Worm (Caenorhabditis elegans) whole organism, L1 larva: ENCODE measurements around the gene nphp-4.

Source experiments
- C04F5.9 ChIP-seq: sonication (generic microtip); optimal IDR thresholded peaks from 2 replicates; lab custom pipeline; 2016; ENCODE audit warnings: missing genetic modification characterization, missing compliant biosample characterization
- C34B4.2 ChIP-seq: sonication (generic microtip); optimal IDR thresholded peaks from 2 replicates; lab custom pipeline; 2017; ENCODE audit warnings: mild to moderate bottlenecking, missing genetic modification characterization, missing compliant biosample characterization
- F16B12.6 ChIP-seq: fragments of 150-350 bp; optimal IDR thresholded peaks from 2 replicates; lab custom pipeline; 2014; ENCODE audit warnings: missing biosample characterization, missing genetic modification characterization
- alr-1 ChIP-seq: fragments of 200-800 bp; sonication (Bioruptor generic); optimal IDR thresholded peaks from 2 replicates; lab custom pipeline; 2018; ENCODE audit warnings: borderline replicate concordance, mild to moderate bottlenecking, missing genetic modification characterization, missing compliant biosample characterization
- blmp-1 ChIP-seq: fragments of 150-350 bp; optimal IDR thresholded peaks from 2 replicates; lab custom pipeline; 2014; ENCODE audit warnings: missing biosample characterization, missing genetic modification characterization
- ceh-63 ChIP-seq: fragments of 200-800 bp; sonication (Bioruptor generic); optimal IDR thresholded peaks from 2 replicates; lab custom pipeline; 2018; ENCODE audit warnings: mild to moderate bottlenecking, missing genetic modification characterization, missing compliant biosample characterization
- ceh-8 ChIP-seq: fragments of 200-800 bp; sonication (Bioruptor generic); optimal IDR thresholded peaks from 2 replicates; lab custom pipeline; 2018; ENCODE audit warnings: mild to moderate bottlenecking, missing genetic modification characterization, moderate library complexity, missing compliant biosample characterization
- ceh-82 ChIP-seq, 3 experiments: fragments of 150-350 bp in 1 of 3; sonication (generic microtip) in 2 of 3; optimal IDR thresholded peaks; 2 replicates each; lab custom pipeline; 2014 to 2017; ENCODE audit warnings: missing biosample characterization in 3 of 3, missing genetic modification characterization in 3 of 3
- ceh-88 ChIP-seq: fragments of 200-800 bp; sonication (Bioruptor generic); IDR thresholded peaks from 2 replicates; pipeline ENCODE4 v1.3.6; 2022; ENCODE audit warnings: missing genetic modification characterization, missing compliant biosample characterization
- ces-1 ChIP-seq: fragments of 150-350 bp; optimal IDR thresholded peaks from 2 replicates; lab custom pipeline; 2014; ENCODE audit warnings: missing biosample characterization, missing genetic modification reagents, missing genetic modification characterization
- dpl-1 ChIP-seq, 3 experiments: fragments of 150-350 bp in 2 of 3; sonication (generic microtip) in 1 of 3; optimal IDR thresholded peaks; 2 replicates each; lab custom pipeline; 2014 to 2017; ENCODE audit warnings: missing biosample characterization in 3 of 3, missing genetic modification characterization in 3 of 3, missing genetic modification reagents in 3 of 3
- dsc-1 ChIP-seq: sonication (generic microtip); optimal IDR thresholded peaks from 2 replicates; lab custom pipeline; 2016; ENCODE audit warnings: mild to moderate bottlenecking, missing genetic modification characterization, missing compliant biosample characterization
- efl-3 ChIP-seq: fragments of 200-800 bp; sonication (Bioruptor generic); optimal IDR thresholded peaks from 2 replicates; lab custom pipeline; 2018; ENCODE audit warnings: mild to moderate bottlenecking, missing genetic modification characterization, missing compliant biosample characterization
- egl-27 ChIP-seq, 2 experiments: fragments of 150-350 bp in 1 of 2; sonication (generic microtip); optimal IDR thresholded peaks; 3 replicates each; lab custom pipeline; 2017 to 2018; ENCODE audit warnings: missing biosample characterization in 2 of 2, missing genetic modification characterization in 2 of 2, missing genetic modification reagents in 2 of 2
- fkh-10 ChIP-seq: sonication (generic microtip); optimal IDR thresholded peaks from 2 replicates; lab custom pipeline; 2017; ENCODE audit warnings: missing biosample characterization, missing genetic modification reagents, missing genetic modification characterization
- fkh-4 ChIP-seq: sonication (generic microtip); optimal IDR thresholded peaks from 2 replicates; lab custom pipeline; 2016; ENCODE audit warnings: missing compliant biosample characterization, missing genetic modification characterization, borderline replicate concordance
- grh-1 ChIP-seq: fragments of 200-800 bp; sonication (Bioruptor generic); IDR thresholded peaks from 2 replicates; pipeline ENCODE4 v1.3.6; 2022; ENCODE audit warnings: missing genetic modification reagents, missing genetic modification characterization, missing compliant biosample characterization
- hlh-17 ChIP-seq: fragments of 200-800 bp; sonication (Bioruptor generic); optimal IDR thresholded peaks from 2 replicates; lab custom pipeline; 2018; ENCODE audit warnings: missing genetic modification characterization, mild to moderate bottlenecking, missing compliant biosample characterization, moderate library complexity, borderline replicate concordance
- hlh-4 ChIP-seq: sonication (generic microtip); optimal IDR thresholded peaks from 2 replicates; lab custom pipeline; 2016; ENCODE audit warnings: mild to moderate bottlenecking, missing genetic modification characterization, missing compliant biosample characterization
- hpl-2 ChIP-seq: fragments of 150-350 bp; optimal IDR thresholded peaks from 2 replicates; lab custom pipeline; 2014; ENCODE audit warnings: missing biosample characterization, missing genetic modification reagents, missing genetic modification characterization
- lin-13 ChIP-seq: fragments of 150-350 bp; optimal IDR thresholded peaks from 2 replicates; lab custom pipeline; 2014; ENCODE audit warnings: missing biosample characterization, missing genetic modification reagents, missing genetic modification characterization
- lir-3 ChIP-seq: sonication (generic microtip); optimal IDR thresholded peaks from 2 replicates; lab custom pipeline; 2016; ENCODE audit warnings: mild to moderate bottlenecking, missing genetic modification characterization, moderate library complexity, missing compliant biosample characterization; ENCODE audit not compliant: poor library complexity
- lsy-2 ChIP-seq, 2 experiments: fragments of 150-350 bp; optimal IDR thresholded peaks; 2 replicates each; lab custom pipeline; 2014; ENCODE audit warnings: missing biosample characterization in 2 of 2, missing genetic modification characterization in 2 of 2
- mab-9 ChIP-seq: fragments of 200-800 bp; sonication (Bioruptor generic); IDR thresholded peaks from 2 replicates; pipeline ENCODE4 v1.3.6; 2022; ENCODE audit warnings: missing genetic modification reagents, missing genetic modification characterization, missing compliant biosample characterization
- mef-2 ChIP-seq: fragments of 150-350 bp; optimal IDR thresholded peaks from 2 replicates; lab custom pipeline; 2014; ENCODE audit warnings: missing biosample characterization, missing genetic modification characterization
- mep-1 ChIP-seq: fragments of 150-350 bp; optimal IDR thresholded peaks from 2 replicates; lab custom pipeline; 2014; ENCODE audit warnings: missing biosample characterization, missing genetic modification characterization
- nhr-12 ChIP-seq: sonication (generic microtip); optimal IDR thresholded peaks from 2 replicates; lab custom pipeline; 2017; ENCODE audit warnings: missing biosample characterization, missing genetic modification characterization
- nhr-20 ChIP-seq: sonication (generic microtip); optimal IDR thresholded peaks from 2 replicates; lab custom pipeline; 2016; ENCODE audit warnings: mild to moderate bottlenecking, missing genetic modification characterization, missing compliant biosample characterization
- nhr-237 ChIP-seq: fragments of 150-350 bp; optimal IDR thresholded peaks from 2 replicates; lab custom pipeline; 2014; ENCODE audit warnings: missing biosample characterization, missing genetic modification characterization
- nhr-47 ChIP-seq: sonication (generic microtip); optimal IDR thresholded peaks from 2 replicates; lab custom pipeline; 2016; ENCODE audit warnings: mild to moderate bottlenecking, missing genetic modification characterization, moderate library complexity, missing compliant biosample characterization
- nhr-77 ChIP-seq: fragments of 150-350 bp; optimal IDR thresholded peaks from 2 replicates; lab custom pipeline; 2014; ENCODE audit warnings: missing biosample characterization, missing genetic modification characterization
- nhr-90 ChIP-seq: sonication (generic microtip); optimal IDR thresholded peaks from 2 replicates; lab custom pipeline; 2016; ENCODE audit warnings: mild to moderate bottlenecking, missing genetic modification characterization, missing compliant biosample characterization; ENCODE audit not compliant: poor library complexity
- pqm-1 ChIP-seq: sonication (generic microtip); optimal IDR thresholded peaks from 3 replicates; lab custom pipeline; 2017; ENCODE audit warnings: missing biosample characterization, missing genetic modification characterization
- skn-1 ChIP-seq: fragments of 150-350 bp; optimal IDR thresholded peaks from 2 replicates; lab custom pipeline; 2014; ENCODE audit warnings: missing biosample characterization, missing genetic modification characterization
- snu-23 ChIP-seq: sonication (generic microtip); optimal IDR thresholded peaks from 2 replicates; lab custom pipeline; 2016; ENCODE audit warnings: missing genetic modification characterization, missing compliant biosample characterization
- swsn-7 ChIP-seq: sonication (generic microtip); optimal IDR thresholded peaks from 2 replicates; lab custom pipeline; 2016; ENCODE audit warnings: missing genetic modification characterization, missing compliant biosample characterization
- tlp-1 ChIP-seq: fragments of 150-350 bp; optimal IDR thresholded peaks from 2 replicates; lab custom pipeline; 2014; ENCODE audit warnings: missing biosample characterization, missing genetic modification characterization
- unc-30 ChIP-seq: sonication (generic microtip); optimal IDR thresholded peaks from 2 replicates; lab custom pipeline; 2017; ENCODE audit warnings: missing biosample characterization, missing genetic modification characterization
- unc-62 ChIP-seq: fragments of 150-350 bp; optimal IDR thresholded peaks from 2 replicates; lab custom pipeline; 2014; ENCODE audit warnings: missing biosample characterization, missing genetic modification reagents, missing genetic modification characterization
- unc-86 ChIP-seq: sonication (generic microtip); optimal IDR thresholded peaks from 2 replicates; lab custom pipeline; 2016; ENCODE audit warnings: missing genetic modification characterization, missing compliant biosample characterization
- vab-15 ChIP-seq: sonication (generic microtip); optimal IDR thresholded peaks from 2 replicates; lab custom pipeline; 2017; ENCODE audit warnings: missing genotype, mild to moderate bottlenecking, missing genetic modification characterization, missing compliant biosample characterization
- xbp-1 ChIP-seq: sonication (generic microtip); optimal IDR thresholded peaks from 2 replicates; lab custom pipeline; 2016; ENCODE audit warnings: missing genetic modification characterization, missing compliant biosample characterization
- zip-4 ChIP-seq: fragments of 200-800 bp; sonication (Bioruptor generic); optimal IDR thresholded peaks from 2 replicates; lab custom pipeline; 2018; ENCODE audit warnings: mild to moderate bottlenecking, missing genetic modification characterization, moderate library complexity, missing compliant biosample characterization

Gene nphp-4

ce11 chrV:11889115-11889935 is 45.8 kb upstream of the nphp-4 start (continued):
- TF ChIP-seq nhr-47 (tag; lab: Kevin White, UChicago), result no peak
- no peak for TF ChIP-seq grh-1
- peak; percentile 12 to 37 (median 16) for TF ChIP-seq dpl-1 (GFP tag; optimal IDR thresholded peaks at IDR 0.05; lab: Kevin White, UChicago)
- TF ChIP-seq pqm-1 (tag; lab: Kevin White, UChicago), result no peak
- no peak for TF ChIP-seq ceh-82 (tag; optimal IDR thresholded peaks at IDR 0.05; lab: Kevin White, UChicago)
- no peak for TF ChIP-seq ceh-8 (GFP tag; lab: Kevin White, UChicago)
- no peak for TF ChIP-seq hpl-2 (GFP tag; lab: Kevin White, UChicago)
- no peak for TF ChIP-seq zip-4 (GFP tag; lab: Kevin White, UChicago)
- TF ChIP-seq F16B12.6, result no peak
- TF ChIP-seq vab-15 (tag; lab: Kevin White, UChicago), result no peak
- no peak for TF ChIP-seq efl-3 (GFP tag; lab: Kevin White, UChicago)
- no peak for TF ChIP-seq ces-1 (GFP tag; lab: Kevin White, UChicago)
- no peak for TF ChIP-seq hlh-17 (GFP tag; lab: Kevin White, UChicago)
- TF ChIP-seq mab-9 (GFP tag; lab: Robert Waterston, UW), result no peak
- TF ChIP-seq mep-1, result no peak
- TF ChIP-seq lin-13 (GFP tag; lab: Kevin White, UChicago), result no peak
- TF ChIP-seq skn-1 (tag; lab: Kevin White, UChicago), result peak; percentile 7
- no peak for TF ChIP-seq ceh-63 (GFP tag; lab: Kevin White, UChicago)
- no peak for TF ChIP-seq swsn-7 (tag; lab: Kevin White, UChicago)
- peak; percentile 13 for TF ChIP-seq lir-3 (tag; lab: Kevin White, UChicago)
- peak; percentile 11 for TF ChIP-seq blmp-1 (tag; lab: Kevin White, UChicago)
- no peak for TF ChIP-seq dsc-1 (tag; lab: Kevin White, UChicago)
- peak; percentile 44 for TF ChIP-seq C04F5.9 (tag; lab: Kevin White, UChicago)
- TF ChIP-seq mef-2 (tag; lab: Kevin White, UChicago), result no peak
- no peak for TF ChIP-seq xbp-1 (tag; lab: Kevin White, UChicago)
- no peak for TF ChIP-seq nhr-12
- no peak for TF ChIP-seq nhr-77 (tag; lab: Kevin White, UChicago)
- no peak for TF ChIP-seq fkh-10 (GFP tag; lab: Kevin White, UChicago)
- peak; percentile 62 for TF ChIP-seq snu-23 (GFP tag; lab: Kevin White, UChicago)
- TF ChIP-seq hlh-4 (tag; lab: Kevin White, UChicago), result no peak
- no peak for TF ChIP-seq unc-86
- TF ChIP-seq unc-62, result no peak
- TF ChIP-seq nhr-90 (tag; lab: Kevin White, UChicago), result peak; percentile 60
- TF ChIP-seq egl-27 (tag; optimal IDR thresholded peaks at IDR 0.05; lab: Kevin White, UChicago), result no peak
- peak; percentile 65 for TF ChIP-seq ceh-88 (GFP tag; lab: Robert Waterston, UW)
- TF ChIP-seq nhr-20 (tag; lab: Kevin White, UChicago), result peak; percentile 40
- TF ChIP-seq unc-30 (tag; lab: Kevin White, UChicago), result no peak
- peak in 1 of 2 experiments; percentile 54 for TF ChIP-seq lsy-2 (tag; optimal IDR thresholded peaks at IDR 0.05; lab: Kevin White, UChicago)
- no peak for TF ChIP-seq nhr-237 (tag; lab: Kevin White, UChicago)
- no peak for TF ChIP-seq C34B4.2 (tag; lab: Kevin White, UChicago)
- no peak for TF ChIP-seq tlp-1 (tag; lab: Kevin White, UChicago)
- no peak for TF ChIP-seq alr-1 (tag; lab: Kevin White, UChicago)
- TF ChIP-seq fkh-4 (tag; lab: Kevin White, UChicago), result no peak
- TF ChIP-seq, all 84 proteins: peak for 25
